Worm (Caenorhabditis elegans): Measurements from ENCODE around the gene frg-1.

The frg-1 gene

DNA sequence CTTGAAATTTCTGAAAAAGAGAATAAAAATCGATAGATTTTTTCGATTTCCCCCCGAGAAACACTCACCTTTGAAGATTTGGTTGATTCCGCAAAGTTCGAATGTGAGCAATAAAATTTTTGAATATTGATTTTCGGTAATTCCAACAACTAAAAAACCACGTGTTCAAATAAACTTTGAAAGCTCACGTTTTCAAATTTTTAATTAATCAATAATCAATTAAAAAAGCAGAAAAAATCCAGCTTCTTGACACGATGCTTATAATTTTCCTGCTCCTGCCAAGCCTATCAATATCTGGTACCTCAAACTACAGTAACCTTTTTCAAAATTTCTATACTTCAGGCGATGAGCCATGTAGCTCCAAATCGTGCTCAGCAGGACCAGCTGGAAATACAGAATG, 8.5 kb downstream of the frg-1 start, which contains the start of gene ZK1010.5:
TSS of gene ZK1010.5 (minus strand) at position 101 of the 400 bp plus-strand sequence.
- no peak for TF ChIP-seq F49E8.2 (tag; optimal IDR thresholded peaks at IDR 0.05; ENCODE audit: borderline replicate concordance)
- no peak for TF ChIP-seq hif-1 (tag; optimal IDR thresholded peaks at IDR 0.05)
- TF ChIP-seq zfp-3 (GFP tag; conservative IDR thresholded peaks at IDR 0.05): no peak

DNA sequence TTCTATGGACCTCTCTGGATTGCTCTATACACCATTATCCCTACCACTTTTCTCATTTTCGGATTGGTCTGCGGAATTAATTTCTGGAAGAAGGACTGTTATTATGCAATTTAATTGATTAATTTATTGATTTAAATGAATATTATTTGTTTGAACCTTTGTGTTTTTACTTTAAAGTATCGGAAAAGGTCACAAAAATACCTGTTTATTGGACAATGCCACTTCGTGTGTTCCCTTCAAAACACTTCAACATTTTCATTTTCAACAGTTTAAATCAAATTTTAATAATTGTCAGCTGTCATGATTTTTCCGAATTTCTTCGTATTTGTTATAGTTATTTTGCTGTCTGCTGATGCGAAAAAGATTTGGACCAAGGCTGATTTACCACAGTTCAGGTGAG, 12.0 kb downstream of the frg-1 start, which contains the start of gene ZK1010.12:
TSS of gene ZK1010.12 (plus strand) at position 301 of the 400 bp plus-strand sequence.
- TF ChIP-seq nhr-10 (tag; optimal IDR thresholded peaks at IDR 0.05) (no peak), hif-1 (tag; optimal IDR thresholded peaks at IDR 0.05) (no peak), unc-62 (GFP tag; optimal IDR thresholded peaks at IDR 0.05 in 1 of 2) (peak in 1 of 2 experiments; percentile 60), unc-62 (tag; optimal IDR thresholded peaks at IDR 0.05) (no peak)

ce11 chrIII:12993055-12993454, 14.1 kb downstream of the frg-1 start:
- TF ChIP-seq aly-2 (tag; optimal IDR thresholded peaks at IDR 0.05) (no peak), fos-1 (tag; optimal IDR thresholded peaks at IDR 0.05) (no peak), set-16 (GFP tag; IDR thresholded peaks at IDR 0.05) (peak; percentile 97), nhr-102 (tag; optimal IDR thresholded peaks at IDR 0.05) (no peak)

ce11 chrIII:12993607-12994006, 14.6 kb downstream of the frg-1 start, which contains the start of gene col-97:
col-97 (minus strand) TSS chrIII:12993707.
- TF ChIP-seq nhr-76 (tag; optimal IDR thresholded peaks at IDR 0.05) (no peak), unc-62 (GFP tag; optimal IDR thresholded peaks at IDR 0.05 in 1 of 2) (peak in 1 of 2 experiments; percentile 40), unc-62 (tag; optimal IDR thresholded peaks at IDR 0.05) (no peak)

DNA sequence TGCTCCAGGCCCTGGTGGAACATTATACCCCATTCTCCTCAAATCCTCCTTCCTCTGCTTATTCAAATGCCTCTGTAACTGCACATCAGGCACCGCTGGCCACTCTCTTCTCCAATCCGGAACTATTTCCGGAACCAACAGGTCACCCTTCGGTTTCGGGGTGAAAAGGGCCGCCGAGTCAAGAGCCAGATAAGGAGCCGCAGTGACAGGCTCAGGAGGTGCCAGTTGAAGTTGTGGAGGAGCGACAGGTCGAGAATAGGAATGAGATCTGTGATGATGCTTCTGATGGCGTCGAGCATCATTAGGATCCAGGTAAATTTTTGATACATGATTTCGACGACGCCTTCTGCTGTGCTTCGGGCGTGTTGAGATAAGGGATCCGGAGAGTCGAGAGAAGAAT, 19.3 kb downstream of the frg-1 start:
- peak; percentile 20 for TF ChIP-seq aha-1 (tag)
- peak; percentile 67 for TF ChIP-seq set-16 (GFP tag; IDR thresholded peaks at IDR 0.05)
- no peak for TF ChIP-seq dpl-1 (GFP tag; optimal IDR thresholded peaks at IDR 0.05)
- no peak for TF ChIP-seq Y5F2A.4 (GFP tag; optimal IDR thresholded peaks at IDR 0.05)
- TF ChIP-seq mdt-29 (GFP tag; IDR thresholded peaks at IDR 0.05): 0 out of 2 replicates have a peak, but pooled peaks have one; percentile 23
- TF ChIP-seq daf-12 (tag; optimal IDR thresholded peaks at IDR 0.05): no peak
- no peak for TF ChIP-seq ama-1 (optimal IDR thresholded peaks at IDR 0.05)
- TF ChIP-seq unc-62 (GFP tag; optimal IDR thresholded peaks at IDR 0.05 in 1 of 2): peak in 1 of 2 experiments; percentile 70
- TF ChIP-seq unc-62 (tag; optimal IDR thresholded peaks at IDR 0.05): no peak
- no peak for TF ChIP-seq ceh-82 (tag; optimal IDR thresholded peaks at IDR 0.05)
- no peak for TF ChIP-seq nhr-42 (GFP tag; IDR thresholded peaks at IDR 0.05)
- TF ChIP-seq ztf-7 (tag; optimal IDR thresholded peaks at IDR 0.05): no peak

DNA sequence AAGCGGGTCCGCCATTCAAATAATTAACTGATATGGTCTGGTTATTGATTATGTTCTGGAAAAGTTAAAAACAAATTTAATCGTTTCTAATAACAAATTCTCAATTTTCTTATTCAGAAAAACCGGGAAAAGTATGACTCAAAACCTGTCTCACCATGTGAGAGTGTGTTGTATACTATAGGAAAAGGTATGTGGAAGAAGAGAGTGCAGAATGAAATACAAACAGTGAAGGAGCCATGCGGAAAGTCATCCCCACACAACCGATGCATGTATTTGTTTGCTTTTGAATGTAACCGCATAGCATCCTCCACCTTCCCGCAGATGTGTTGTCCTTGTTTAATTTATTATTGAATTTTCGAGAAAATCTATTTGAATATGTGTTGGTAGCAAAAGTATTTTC, 21.5 kb downstream of the frg-1 start, which contains the start of gene ZK1010.8:
TSS of gene ZK1010.8 (minus strand) at position 214 of the 400 bp plus-strand sequence.
- TF ChIP-seq attf-4 (tag; optimal IDR thresholded peaks at IDR 0.05) (no peak), Y75B8A.6 (GFP tag; IDR thresholded peaks at IDR 0.05) (no peak), hlh-30 (tag; optimal IDR thresholded peaks at IDR 0.05; ENCODE audit: insufficient read depth) (peak; percentile 85), jun-1 (tag; optimal IDR thresholded peaks at IDR 0.05) (no peak), nhr-6 (tag; optimal IDR thresholded peaks at IDR 0.05) (peak; percentile 55), daf-16 (GFP tag; optimal IDR thresholded peaks at IDR 0.05) (no peak), daf-16 (tag; optimal IDR thresholded peaks at IDR 0.05) (peak; percentile 13), nhr-76 (tag; optimal IDR thresholded peaks at IDR 0.05) (no peak), pha-4 (GFP tag; IDR thresholded peaks at IDR 0.05) (no peak), pha-4 (tag; optimal IDR thresholded peaks at IDR 0.05) (peak; percentile 83), ztf-7 (tag; optimal IDR thresholded peaks at IDR 0.05) (no peak), dve-1 (tag; optimal IDR thresholded peaks at IDR 0.05; ENCODE audit: insufficient read depth) (peak; percentile 6)

DNA sequence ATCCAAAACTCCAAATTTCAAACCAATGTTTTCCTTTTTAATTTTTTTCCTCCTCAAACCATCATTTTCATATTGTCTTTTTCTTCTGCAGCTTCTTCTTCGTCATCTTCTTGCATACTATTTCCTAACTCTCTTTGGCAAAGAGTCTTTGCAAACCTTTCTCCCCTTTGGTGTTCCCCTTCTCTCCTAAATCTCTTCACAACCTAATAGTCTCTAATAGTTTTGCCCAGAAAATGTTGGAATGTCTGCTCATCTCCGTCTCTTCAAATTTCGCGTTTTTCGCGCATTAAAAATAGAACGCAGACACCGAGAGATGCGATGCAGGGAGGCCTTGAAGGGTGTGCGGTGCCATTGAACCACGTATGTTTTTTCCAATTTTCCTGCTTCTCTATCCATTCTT, 23.1 kb downstream of the frg-1 start, which contains the start of gene ZK1010.10:
TSS of gene ZK1010.10 (plus strand) at position 286 of the 400 bp plus-strand sequence.
- TF ChIP-seq zip-11 (GFP tag; IDR thresholded peaks at IDR 0.05) (no peak), fkh-10 (GFP tag; optimal IDR thresholded peaks at IDR 0.05) (peak; percentile 11), dve-1 (tag; optimal IDR thresholded peaks at IDR 0.05; ENCODE audit: insufficient read depth) (no peak), gei-8 (GFP tag; optimal IDR thresholded peaks at IDR 0.05) (no peak), madf-5 (GFP tag; IDR thresholded peaks at IDR 0.05) (no peak), mes-2 (tag; optimal IDR thresholded peaks at IDR 0.05; ENCODE audit: poor library complexity, severe bottlenecking) (peak; percentile 66), ces-1 (GFP tag; optimal IDR thresholded peaks at IDR 0.05) (no peak), arid-1 (GFP tag; conservative IDR thresholded peaks at IDR 0.05) (no peak), jun-1 (tag; optimal IDR thresholded peaks at IDR 0.05) (peak; percentile 6), Y5F2A.4 (GFP tag; optimal IDR thresholded peaks at IDR 0.05) (no peak), nhr-6 (tag; optimal IDR thresholded peaks at IDR 0.05) (peak; percentile 43), snpc-1.2 (GFP tag; IDR thresholded peaks at IDR 0.05) (no peak), daf-12 (tag; optimal IDR thresholded peaks at IDR 0.05) (no peak), nhr-77 (tag; optimal IDR thresholded peaks at IDR 0.05) (no peak), ceh-32 (tag; optimal IDR thresholded peaks at IDR 0.05; ENCODE audit: poor library complexity) (no peak)
